Fruit fly (Drosophila melanogaster) whole organism, pupa: ENCODE measurements around the gene CG34179.

Experiments used
- CG15710 ChIP-seq: fragments of 200-800 bp; sonication (Bioruptor generic); optimal IDR thresholded peaks from 2 replicates; lab custom pipeline; 2018; ENCODE audit warnings: missing biosample characterization, mild to moderate bottlenecking, missing genetic modification characterization, moderate library complexity
- CG32121 ChIP-seq: fragments of 200-800 bp; sonication (Bioruptor generic); IDR thresholded peaks from 2 replicates; pipeline ENCODE4 v1.3.6; 2022; ENCODE audit warnings: missing biosample characterization, missing genetic modification characterization
- CG8159 ChIP-seq: fragments of 200-800 bp; sonication (Bioruptor generic); optimal IDR thresholded peaks from 3 replicates; lab custom pipeline; 2018; ENCODE audit warnings: missing biosample characterization, mild to moderate bottlenecking, missing genetic modification characterization, moderate library complexity

DNA sequence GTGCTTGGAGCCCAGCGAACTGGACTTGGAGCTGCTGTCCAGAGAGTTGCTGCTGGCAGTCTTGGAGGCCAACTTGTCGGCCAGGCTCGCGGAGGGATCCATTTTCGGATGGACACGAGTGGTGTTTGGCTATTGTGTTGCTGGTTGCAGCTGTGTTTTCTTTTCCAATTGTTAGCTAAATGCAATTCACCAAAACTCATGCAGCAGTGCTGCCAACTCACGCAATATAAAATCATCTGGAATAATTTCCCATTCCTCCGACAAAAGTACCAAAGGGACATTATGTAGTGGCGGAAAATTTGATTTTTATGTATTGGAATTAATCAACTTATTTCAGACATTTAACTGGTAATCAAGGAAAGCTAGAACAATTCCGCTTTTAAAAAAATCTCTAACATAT is 11.8 kb downstream of the CG34179 start, which contains the start of gene mtm:
- TF ChIP-seq CG32121 (GFP tag; lab: Robert Waterston, UW), result no peak
- TF ChIP-seq CG15710, result no peak
- no peak for TF ChIP-seq CG8159 (tag; lab: Kevin White, UChicago)
